Worm (Caenorhabditis elegans) whole organism, L2 larva: ENCODE data around the gene trpp-6.
"Not testable (repeated sequence)": the region's sequence is repeated elsewhere in the genome, so short reads cannot be mapped to it uniquely, and the experiment has no call there.

ENCODE experiments used
- aly-2 ChIP-seq: fragments of 150-350 bp; optimal IDR thresholded peaks from 2 replicates; lab custom pipeline; 2014; ENCODE audit warnings: missing biosample characterization, missing genetic modification characterization
- lin-39 ChIP-seq: fragments of 150-350 bp; optimal IDR thresholded peaks from 2 replicates; lab custom pipeline; 2014; ENCODE audit warnings: missing biosample characterization, missing genetic modification reagents, missing genetic modification characterization
- nhr-11 ChIP-seq: fragments of 150-350 bp; optimal IDR thresholded peaks from 2 replicates; lab custom pipeline; 2014; ENCODE audit warnings: missing biosample characterization, missing genetic modification characterization
- skn-1 ChIP-seq: sonication (generic microtip); optimal IDR thresholded peaks from 2 replicates; lab custom pipeline; 2017; ENCODE audit warnings: missing biosample characterization, missing genetic modification characterization
- snpc-4 ChIP-seq: fragments of 150-350 bp; optimal IDR thresholded peaks from 2 replicates; lab custom pipeline; 2014; ENCODE audit warnings: missing biosample characterization, missing genetic modification characterization
- unc-55 ChIP-seq: fragments of 150-350 bp; sonication (generic microtip); optimal IDR thresholded peaks from 3 replicates; lab custom pipeline; 2014; ENCODE audit warnings: missing biosample characterization, missing genetic modification reagents, missing genetic modification characterization

DNA sequence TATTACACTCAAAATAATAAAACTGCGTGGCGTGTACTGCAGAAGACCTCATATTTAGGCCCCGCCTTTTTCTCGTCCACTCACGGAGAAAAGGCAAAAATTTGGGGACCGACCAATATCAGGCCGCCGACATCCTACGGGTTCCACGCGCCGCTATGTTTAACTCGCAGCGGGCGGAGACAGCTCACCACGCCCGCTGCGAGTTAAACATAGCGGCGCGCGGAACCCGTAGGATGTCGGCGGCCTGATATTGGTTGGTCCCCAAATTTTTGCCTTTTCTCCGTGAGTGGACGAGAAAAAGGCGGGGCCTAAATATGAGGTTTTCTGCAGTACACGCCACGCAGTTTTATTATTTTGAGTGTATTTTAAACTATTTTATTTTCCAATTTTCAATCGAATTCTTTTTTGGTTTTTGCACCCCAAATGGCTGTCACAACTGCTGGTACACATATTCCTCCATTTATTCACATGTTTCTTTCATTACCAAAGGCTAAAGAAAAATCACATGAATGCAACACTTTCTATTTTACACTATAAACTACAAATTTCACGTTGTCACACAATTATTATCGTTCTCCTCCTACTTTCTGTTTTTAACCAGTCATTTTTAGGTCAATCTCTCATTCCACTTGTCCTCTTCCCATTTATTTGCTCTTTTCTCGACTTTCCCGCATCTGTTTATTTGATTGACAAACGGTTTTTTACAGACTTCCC is 12.5 kb downstream of the trpp-6 start, which contains the start of gene uda-1:
- TF ChIP-seq unc-55 (GFP tag; lab: Kevin White, UChicago); aly-2 (tag; lab: Kevin White, UChicago); nhr-11 (tag; lab: Kevin White, UChicago); snpc-4 (tag; lab: Kevin White, UChicago); skn-1; lin-39 (tag; lab: Kevin White, UChicago): not testable (repeated sequence)
